Fruit fly (Drosophila melanogaster) whole organism, adult: ENCODE measurements around the gene CG13623.

ENCODE experiments used
- CG11617 ChIP-seq: fragments of 200-800 bp; sonication (Bioruptor generic); optimal IDR thresholded peaks from 2 replicates; lab custom pipeline; 2017; ENCODE audit warnings: mild to moderate bottlenecking, missing biosample characterization, missing genetic modification reagents, missing genetic modification characterization
- CG12768 ChIP-seq: fragments of 200-800 bp; sonication (Bioruptor generic); optimal IDR thresholded peaks from 2 replicates; lab custom pipeline; 2017; ENCODE audit warnings: missing biosample characterization, missing genetic modification characterization, mild to moderate bottlenecking, moderate library complexity, missing genetic modification reagents
- CG14711 ChIP-seq: fragments of 200-800 bp; sonication (Bioruptor generic); optimal IDR thresholded peaks from 2 replicates; lab custom pipeline; 2018; ENCODE audit warnings: missing biosample characterization, mild to moderate bottlenecking, missing genetic modification characterization, moderate library complexity
- CG1620 ChIP-seq: fragments of 200-800 bp; sonication (Bioruptor generic); optimal IDR thresholded peaks from 2 replicates; lab custom pipeline; 2016; ENCODE audit warnings: missing biosample characterization, missing genetic modification characterization
- CG33017 ChIP-seq: fragments of 200-800 bp; sonication (Bioruptor generic); optimal IDR thresholded peaks from 2 replicates; lab custom pipeline; 2018; ENCODE audit warnings: missing biosample characterization, mild to moderate bottlenecking, missing genetic modification characterization, moderate library complexity
- CG5204 ChIP-seq: fragments of 200-800 bp; sonication (Bioruptor generic); optimal IDR thresholded peaks from 2 replicates; lab custom pipeline; 2016; ENCODE audit warnings: missing biosample characterization, missing genetic modification characterization
- CG7045 ChIP-seq: fragments of 200-800 bp; sonication (Bioruptor generic); optimal IDR thresholded peaks from 2 replicates; lab custom pipeline; 2017; ENCODE audit warnings: missing biosample characterization, mild to moderate bottlenecking, missing genetic modification characterization
- CG7101 ChIP-seq: fragments of 200-800 bp; sonication (Bioruptor generic); optimal IDR thresholded peaks from 2 replicates; lab custom pipeline; 2018; ENCODE audit warnings: missing biosample characterization, mild to moderate bottlenecking, missing genetic modification characterization, moderate library complexity
- Clk ChIP-seq: fragments of 200-800 bp; sonication (Bioruptor generic); optimal IDR thresholded peaks from 2 replicates; lab custom pipeline; 2017; ENCODE audit warnings: missing biosample characterization, missing genetic modification characterization
- Crg-1 ChIP-seq: fragments of 200-800 bp; sonication (Bioruptor generic); optimal IDR thresholded peaks from 2 replicates; lab custom pipeline; 2016; ENCODE audit warnings: missing biosample characterization, missing genetic modification characterization
- Hr96 ChIP-seq: fragments of 200-800 bp; sonication (Bioruptor generic); optimal IDR thresholded peaks from 2 replicates; lab custom pipeline; 2016; ENCODE audit warnings: missing biosample characterization, missing genetic modification characterization
- Mnt ChIP-seq: fragments of 200-800 bp; sonication (Bioruptor generic); optimal IDR thresholded peaks from 2 replicates; lab custom pipeline; 2016; ENCODE audit warnings: missing biosample characterization, mild to moderate bottlenecking, missing genetic modification characterization
- bab1 ChIP-seq: fragments of 200-800 bp; sonication (Bioruptor generic); optimal IDR thresholded peaks from 3 replicates; lab custom pipeline; 2019; ENCODE audit warnings: missing biosample characterization, mild to moderate bottlenecking, missing genetic modification characterization, moderate library complexity
- cic ChIP-seq: fragments of 200-800 bp; sonication (Bioruptor generic); optimal IDR thresholded peaks from 2 replicates; lab custom pipeline; 2017; ENCODE audit warnings: missing biosample characterization, mild to moderate bottlenecking, missing genetic modification characterization, moderate library complexity
- cnc ChIP-seq, 2 experiments: fragments of >200 bp; optimal IDR thresholded peaks; 2 replicates each; lab custom pipeline; 2017
- kay ChIP-seq: fragments of 200-800 bp; sonication (Bioruptor generic); peaks from one replicate; lab custom pipeline; 2016; ENCODE audit warnings: missing biosample characterization, missing genetic modification characterization, borderline replicate concordance
- ovo ChIP-seq: fragments of 200-800 bp; sonication (Bioruptor generic); optimal IDR thresholded peaks from 2 replicates; lab custom pipeline; 2016; ENCODE audit warnings: missing biosample characterization, missing genetic modification characterization
- pad ChIP-seq: fragments of 200-800 bp; sonication (Bioruptor generic); optimal IDR thresholded peaks from 3 replicates; lab custom pipeline; 2017; ENCODE audit warnings: missing biosample characterization, missing genetic modification characterization, mild to moderate bottlenecking, moderate library complexity, missing genetic modification reagents
- tj ChIP-seq: fragments of 200-800 bp; sonication (Bioruptor generic); optimal IDR thresholded peaks from 3 replicates; lab custom pipeline; 2017; ENCODE audit warnings: missing biosample characterization, mild to moderate bottlenecking, missing genetic modification characterization, moderate library complexity
- toe ChIP-seq: fragments of 200-800 bp; sonication (Bioruptor generic); optimal IDR thresholded peaks from 2 replicates; lab custom pipeline; 2016; ENCODE audit warnings: missing biosample characterization, missing genetic modification characterization

The CG13623 gene

DNA sequence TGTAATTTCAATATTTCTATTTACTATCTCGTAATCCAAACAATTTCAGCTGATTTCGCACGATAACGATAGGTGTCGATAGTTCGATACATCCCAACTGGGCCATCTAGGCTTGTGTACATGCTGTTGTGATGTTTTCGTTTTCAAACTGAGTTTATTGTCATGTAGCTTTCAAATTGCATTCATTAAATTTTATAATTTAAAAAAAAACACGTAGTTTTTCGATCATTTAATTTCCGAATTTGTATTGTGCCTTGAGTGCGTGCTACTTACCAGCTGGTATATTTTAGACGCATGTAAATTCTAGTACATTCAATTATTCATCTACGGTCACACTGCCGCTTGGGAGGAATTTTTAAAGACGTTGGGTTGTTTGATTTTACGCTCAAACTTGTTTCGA, at the start of gene CG13623, which contains the start of gene ana1:
CG13623 (minus strand) TSS at position 231 of the 400 bp plus-strand sequence.
ana1 (plus strand) TSS at position 249 of the 400 bp plus-strand sequence.
- TF ChIP-seq CG11617 (GFP tag; lab: Kevin White, UChicago) (no peak), bab1 (GFP tag; lab: Kevin White, UChicago) (peak; percentile 29), toe (GFP tag; lab: Kevin White, UChicago) (peak; percentile 19), Mnt (peak; percentile 44), CG14711 (no peak)

DNA sequence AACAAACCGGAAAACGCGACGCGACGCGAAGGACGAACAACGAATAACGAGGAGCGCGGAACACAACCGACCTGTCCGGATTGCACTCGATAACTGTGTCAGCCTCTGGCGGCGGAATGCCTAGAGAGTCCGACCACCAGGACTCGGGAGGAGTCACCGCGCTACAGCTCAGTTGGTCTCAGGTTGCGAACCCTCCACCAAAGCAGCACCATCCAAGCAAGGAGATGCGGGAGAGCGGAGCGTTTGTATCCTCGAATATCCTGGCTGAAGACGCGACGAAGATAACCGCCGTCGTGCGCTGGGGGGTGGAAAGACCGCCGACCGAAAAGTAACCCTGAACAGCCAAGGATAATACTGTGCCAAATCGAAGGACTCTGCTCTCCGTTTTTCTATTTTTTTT, 47.0 kb upstream of the CG13623 start:
- no peak for TF ChIP-seq CG1620
- TF ChIP-seq toe (GFP tag; lab: Kevin White, UChicago) = no peak
- no peak for TF ChIP-seq CG7101
- no peak for TF ChIP-seq bab1 (GFP tag; lab: Kevin White, UChicago)
- no peak for TF ChIP-seq pad (GFP tag; lab: Kevin White, UChicago)
- TF ChIP-seq Mnt = no peak
- no peak for TF ChIP-seq CG33017 (tag; lab: Kevin White, UChicago)
- TF ChIP-seq Hr96 (GFP tag; lab: Kevin White, UChicago) = no peak
- no peak for TF ChIP-seq cic (GFP tag; lab: Kevin White, UChicago)
- TF ChIP-seq CG5204 (GFP tag; lab: Kevin White, UChicago) = no peak
- no peak for TF ChIP-seq kay (GFP tag; lab: Kevin White, UChicago)
- no peak for TF ChIP-seq CG14711
- no peak for TF ChIP-seq Crg-1
- no peak for TF ChIP-seq CG12768 (GFP tag; lab: Kevin White, UChicago)
- no peak for TF ChIP-seq CG11617 (GFP tag; lab: Kevin White, UChicago)
- no peak for TF ChIP-seq Clk (GFP tag; lab: Kevin White, UChicago)
- no peak for TF ChIP-seq cnc (optimal IDR thresholded peaks at IDR 0.05; lab: Kevin White, UChicago)
- no peak for TF ChIP-seq tj (GFP tag; lab: Kevin White, UChicago)
- TF ChIP-seq ovo (GFP tag; lab: Kevin White, UChicago) = no peak

DNA sequence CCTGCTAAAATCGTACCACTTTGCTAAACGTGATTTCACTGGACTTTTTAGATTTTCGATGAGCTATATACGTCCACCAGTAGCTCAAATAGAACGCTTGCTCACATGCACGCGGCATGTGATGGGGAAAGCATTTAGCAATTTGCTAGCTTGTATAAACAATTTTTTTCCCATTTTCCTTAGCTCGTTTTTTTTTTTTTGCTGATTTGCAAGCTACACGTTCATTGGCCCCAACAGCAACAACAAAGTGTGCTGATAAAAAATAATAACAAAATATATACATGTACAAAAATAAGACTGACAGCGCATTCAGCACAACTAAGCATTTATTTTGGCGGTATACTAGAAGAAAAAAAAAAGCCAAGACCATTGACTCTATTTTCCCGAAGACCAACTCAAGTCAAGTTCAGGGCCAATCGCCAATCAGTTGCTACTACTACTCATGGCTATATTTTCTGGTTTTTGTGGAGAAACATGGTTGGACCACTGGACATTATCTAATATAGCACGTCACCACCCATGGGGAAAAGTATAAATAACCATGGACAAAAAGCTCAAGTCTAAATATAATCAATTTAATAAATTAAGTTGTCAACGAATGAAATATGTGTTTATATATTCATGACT, 45.5 kb upstream of the CG13623 start:
- TF ChIP-seq Crg-1 = no peak
- TF ChIP-seq CG1620 = no peak
- TF ChIP-seq CG5204 (GFP tag; lab: Kevin White, UChicago) = no peak
- TF ChIP-seq Mnt = peak; percentile 26
- no peak for TF ChIP-seq Clk (GFP tag; lab: Kevin White, UChicago)
- TF ChIP-seq cic (GFP tag; lab: Kevin White, UChicago) = peak; percentile 54
- TF ChIP-seq tj (GFP tag; lab: Kevin White, UChicago) = peak; percentile 97
- TF ChIP-seq kay (GFP tag; lab: Kevin White, UChicago) = peak; percentile 89
- TF ChIP-seq toe (GFP tag; lab: Kevin White, UChicago) = no peak
- peak; percentile 49 for TF ChIP-seq CG12768 (GFP tag; lab: Kevin White, UChicago)
- TF ChIP-seq ovo (GFP tag; lab: Kevin White, UChicago) = no peak

DNA sequence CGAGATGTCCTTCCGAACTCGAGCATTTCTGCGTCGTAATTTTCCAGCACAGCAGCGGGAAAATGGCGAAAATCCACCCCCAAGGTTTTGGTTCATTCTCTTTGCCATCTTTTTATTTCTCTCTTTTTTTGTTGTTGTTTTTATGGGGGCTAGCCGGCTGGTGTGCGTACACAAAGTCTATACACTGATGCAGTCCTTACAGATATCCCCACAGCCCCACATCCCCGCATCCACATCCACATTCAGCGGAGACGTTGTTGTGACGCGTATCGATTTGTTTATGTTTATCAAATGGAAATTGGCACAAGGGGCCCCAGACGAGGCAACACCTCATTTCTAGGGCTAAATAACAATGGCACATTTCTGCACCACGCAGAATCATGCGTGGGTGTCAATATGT, 44.8 kb upstream of the CG13623 start:
- TF ChIP-seq toe (GFP tag; lab: Kevin White, UChicago) (no peak), CG5204 (GFP tag; lab: Kevin White, UChicago) (no peak), CG14711 (no peak), CG1620 (no peak), cic (GFP tag; lab: Kevin White, UChicago) (no peak), Hr96 (GFP tag; lab: Kevin White, UChicago) (no peak), CG12768 (GFP tag; lab: Kevin White, UChicago) (no peak), CG11617 (GFP tag; lab: Kevin White, UChicago) (no peak), cnc (optimal IDR thresholded peaks at IDR 0.05; lab: Kevin White, UChicago) (no peak), bab1 (GFP tag; lab: Kevin White, UChicago) (no peak), kay (GFP tag; lab: Kevin White, UChicago) (no peak), CG7045 (no peak), tj (GFP tag; lab: Kevin White, UChicago) (no peak), Mnt (no peak), Crg-1 (no peak), Clk (GFP tag; lab: Kevin White, UChicago) (no peak), CG7101 (no peak), CG33017 (tag; lab: Kevin White, UChicago) (no peak), pad (GFP tag; lab: Kevin White, UChicago) (no peak), ovo (GFP tag; lab: Kevin White, UChicago) (no peak)

DNA sequence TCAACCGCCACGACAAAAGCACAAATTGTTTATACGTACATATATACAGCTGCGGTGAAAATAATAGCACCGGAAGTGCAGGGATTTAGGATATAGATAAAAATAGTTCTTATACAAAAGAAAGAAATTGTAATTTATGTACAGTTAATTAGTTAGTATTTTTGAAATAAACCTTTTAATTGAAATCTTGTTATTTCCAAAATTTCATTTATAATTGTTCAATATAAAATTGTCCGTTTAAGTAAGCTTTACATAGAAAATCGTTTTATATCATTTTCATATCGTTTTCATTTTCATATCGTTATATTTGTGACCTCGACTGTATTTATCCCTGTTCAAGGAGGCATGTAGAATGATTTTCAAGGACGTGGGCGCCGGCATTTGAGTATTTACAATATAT, 43.8 kb upstream of the CG13623 start:
- no peak for TF ChIP-seq CG5204 (GFP tag; lab: Kevin White, UChicago)
- no peak for TF ChIP-seq cnc (optimal IDR thresholded peaks at IDR 0.05; lab: Kevin White, UChicago)
- no peak for TF ChIP-seq ovo (GFP tag; lab: Kevin White, UChicago)
- peak; percentile 54 for TF ChIP-seq CG7101
- no peak for TF ChIP-seq cic (GFP tag; lab: Kevin White, UChicago)
- TF ChIP-seq CG1620 = no peak
- TF ChIP-seq Hr96 (GFP tag; lab: Kevin White, UChicago) = no peak
- peak; percentile 38 for TF ChIP-seq CG14711
- TF ChIP-seq kay (GFP tag; lab: Kevin White, UChicago) = no peak
- TF ChIP-seq tj (GFP tag; lab: Kevin White, UChicago) = no peak
- TF ChIP-seq CG7045 = peak; percentile 82
- peak; percentile 45 for TF ChIP-seq CG11617 (GFP tag; lab: Kevin White, UChicago)
- peak; percentile 61 for TF ChIP-seq CG33017 (tag; lab: Kevin White, UChicago)
- no peak for TF ChIP-seq Crg-1
- peak; percentile 16 for TF ChIP-seq CG12768 (GFP tag; lab: Kevin White, UChicago)
- TF ChIP-seq Clk (GFP tag; lab: Kevin White, UChicago) = no peak
